Fruit fly (Drosophila melanogaster) whole organism, embryonic: ENCODE measurements around the gene CG12948.
A peak's percentile ranks its signal among the peaks of the same experiment; 100 is the strongest.

Experiments
- Bgb ChIP-seq: fragments of 200-800 bp; sonication (Bioruptor generic); IDR thresholded peaks from 2 replicates; pipeline ENCODE4 v1.3.6; 2022; ENCODE audit warnings: missing biosample characterization, missing genetic modification characterization; ENCODE audit not compliant: partially characterized antibody
- Blimp-1 ChIP-seq: fragments of 200-800 bp; sonication (Bioruptor generic); optimal IDR thresholded peaks from 3 replicates; lab custom pipeline; 2018; ENCODE audit warnings: missing biosample characterization, missing genetic modification characterization, mild to moderate bottlenecking, moderate library complexity, missing genetic modification reagents
- CG10462 ChIP-seq: fragments of 200-800 bp; sonication (Bioruptor generic); optimal IDR thresholded peaks from 2 replicates; lab custom pipeline; 2016; ENCODE audit warnings: missing biosample characterization, missing genetic modification characterization
- CG12219 ChIP-seq: fragments of 200-800 bp; sonication (Bioruptor generic); optimal IDR thresholded peaks from 3 replicates; lab custom pipeline; 2018; ENCODE audit warnings: missing biosample characterization, mild to moderate bottlenecking, missing genetic modification characterization
- CG12769 ChIP-seq: fragments of 200-800 bp; sonication (Bioruptor generic); optimal IDR thresholded peaks from 2 replicates; lab custom pipeline; 2019; ENCODE audit warnings: missing biosample characterization, mild to moderate bottlenecking, missing genetic modification characterization, moderate library complexity
- CG1529 ChIP-seq: fragments of 200-800 bp; sonication (Bioruptor generic); optimal IDR thresholded peaks from 3 replicates; lab custom pipeline; 2018; ENCODE audit warnings: missing biosample characterization, missing genetic modification characterization
- CG1603 ChIP-seq: fragments of 200-800 bp; sonication (Bioruptor generic); optimal IDR thresholded peaks from 2 replicates; lab custom pipeline; 2019; ENCODE audit warnings: missing biosample characterization, mild to moderate bottlenecking, missing genetic modification characterization, moderate library complexity
- CG17186 ChIP-seq: fragments of 200-800 bp; sonication (Bioruptor generic); optimal IDR thresholded peaks from 3 replicates; lab custom pipeline; 2017; ENCODE audit warnings: missing biosample characterization, missing genetic modification reagents, missing genetic modification characterization
- CG17359 ChIP-seq: fragments of 200-800 bp; sonication (Bioruptor generic); optimal IDR thresholded peaks from 3 replicates; lab custom pipeline; 2018; ENCODE audit warnings: missing biosample characterization, mild to moderate bottlenecking, missing genetic modification characterization, moderate library complexity
- CG17568 ChIP-seq: fragments of 200-800 bp; sonication (Bioruptor generic); optimal IDR thresholded peaks from 2 replicates; lab custom pipeline; 2018; ENCODE audit warnings: missing biosample characterization, mild to moderate bottlenecking, missing genetic modification characterization, moderate library complexity
- CG18476 ChIP-seq: fragments of 200-800 bp; sonication (Bioruptor generic); optimal IDR thresholded peaks from 2 replicates; lab custom pipeline; 2016; ENCODE audit warnings: missing biosample characterization, mild to moderate bottlenecking, missing genetic modification characterization
- CG18599 ChIP-seq: fragments of 200-800 bp; sonication (Bioruptor generic); optimal IDR thresholded peaks from 3 replicates; lab custom pipeline; 2017; ENCODE audit warnings: missing biosample characterization, missing genetic modification characterization, mild to moderate bottlenecking, moderate library complexity, missing genetic modification reagents
- CG18619 ChIP-seq: fragments of 200-800 bp; sonication (Bioruptor generic); optimal IDR thresholded peaks from 3 replicates; lab custom pipeline; 2017; ENCODE audit warnings: missing biosample characterization, mild to moderate bottlenecking, missing genetic modification characterization
- CG31388 ChIP-seq: fragments of 200-800 bp; sonication (Bioruptor generic); optimal IDR thresholded peaks from 2 replicates; lab custom pipeline; 2016; ENCODE audit warnings: missing biosample characterization, missing genetic modification characterization
- CG3838 ChIP-seq: fragments of 200-800 bp; sonication (Bioruptor generic); optimal IDR thresholded peaks from 3 replicates; lab custom pipeline; 2016; ENCODE audit warnings: missing biosample characterization, missing genetic modification characterization
- CG4360 ChIP-seq: fragments of 200-800 bp; sonication (Bioruptor generic); IDR thresholded peaks from 2 replicates; pipeline ENCODE4 v1.3.6; 2022; ENCODE audit warnings: missing biosample characterization, missing genetic modification characterization
- CG4854 ChIP-seq: fragments of 200-800 bp; sonication (Bioruptor generic); optimal IDR thresholded peaks from 2 replicates; lab custom pipeline; 2016; ENCODE audit warnings: missing biosample characterization, missing genetic modification characterization, inconsistent platforms
- CG7963 ChIP-seq: fragments of 200-800 bp; sonication (Bioruptor generic); IDR thresholded peaks from 3 replicates; pipeline ENCODE4 v1.3.6; 2022; ENCODE audit warnings: missing biosample characterization, missing genetic modification characterization; ENCODE audit not compliant: partially characterized antibody
- CG8290 ChIP-seq, 3 experiments: fragments of 200-800 bp; sonication (Bioruptor generic); optimal IDR thresholded peaks; 2 replicates each; lab custom pipeline; 2016 to 2019; ENCODE audit warnings: missing biosample characterization in 3 of 3, missing genetic modification characterization in 3 of 3, mild to moderate bottlenecking in 2 of 3, moderate library complexity in 1 of 3
- CG8478 ChIP-seq: fragments of >200 bp; optimal IDR thresholded peaks from 2 replicates; lab custom pipeline; 2018
- CG9932 ChIP-seq: fragments of 200-800 bp; sonication (Bioruptor generic); IDR thresholded peaks from 2 replicates; pipeline ENCODE4 v1.3.6; 2022; ENCODE audit warnings: missing biosample characterization, missing genetic modification characterization
- Dad ChIP-seq: fragments of 200-800 bp; sonication (Bioruptor generic); optimal IDR thresholded peaks from 3 replicates; lab custom pipeline; 2016; ENCODE audit warnings: missing biosample characterization, missing genetic modification characterization
- Dip3 ChIP-seq: fragments of 200-800 bp; sonication (Bioruptor generic); optimal IDR thresholded peaks from 3 replicates; lab custom pipeline; 2016; ENCODE audit warnings: missing biosample characterization, missing genetic modification characterization
- HLHmδ ChIP-seq: fragments of 200-800 bp; sonication (Bioruptor generic); optimal IDR thresholded peaks from 2 replicates; lab custom pipeline; 2018; ENCODE audit warnings: missing biosample characterization, mild to moderate bottlenecking, missing genetic modification characterization, moderate library complexity
- HmgZ ChIP-seq: fragments of 200-800 bp; sonication (Bioruptor generic); optimal IDR thresholded peaks from 2 replicates; lab custom pipeline; 2018; ENCODE audit warnings: missing biosample characterization, mild to moderate bottlenecking, missing genetic modification characterization
- Hsf ChIP-seq: fragments of 200-800 bp; sonication (Bioruptor generic); optimal IDR thresholded peaks from 3 replicates; lab custom pipeline; 2016; ENCODE audit warnings: missing biosample characterization, missing genetic modification characterization
- Pdp1 ChIP-seq, 2 experiments: fragments of 200-800 bp; sonication (Bioruptor generic); optimal IDR thresholded peaks; 3 replicates each; lab custom pipeline; 2016; ENCODE audit warnings: missing biosample characterization in 2 of 2, missing genetic modification characterization in 2 of 2, mild to moderate bottlenecking in 1 of 2, moderate library complexity in 1 of 2
- Trl ChIP-seq, 3 experiments: fragments of >200 bp in 2 of 3; fragments of 200-800 bp in 1 of 3; sonication (Bioruptor generic) in 1 of 3; optimal IDR thresholded peaks; 2 replicates in 1 of 3; 3 replicates in 2 of 3; lab custom pipeline; 2016 to 2017; ENCODE audit warnings: missing biosample characterization in 1 of 3, missing genetic modification characterization in 1 of 3
- abd-A ChIP-seq: fragments of 200-800 bp; sonication (Bioruptor generic); optimal IDR thresholded peaks from 3 replicates; lab custom pipeline; 2019; ENCODE audit warnings: missing biosample characterization, mild to moderate bottlenecking, missing genetic modification characterization, moderate library complexity
- bigmax ChIP-seq: fragments of 200-800 bp; sonication (Bioruptor generic); optimal IDR thresholded peaks from 2 replicates; lab custom pipeline; 2018; ENCODE audit warnings: missing biosample characterization, mild to moderate bottlenecking, missing genetic modification characterization
- chn ChIP-seq: fragments of 200-800 bp; sonication (Bioruptor generic); optimal IDR thresholded peaks from 2 replicates; lab custom pipeline; 2016; ENCODE audit warnings: missing biosample characterization, missing genetic modification characterization
- da ChIP-seq: fragments of 200-800 bp; sonication (Bioruptor generic); optimal IDR thresholded peaks from 2 replicates; lab custom pipeline; 2016; ENCODE audit warnings: missing biosample characterization, missing genetic modification characterization
- dm ChIP-seq: fragments of 200-800 bp; sonication (Bioruptor generic); optimal IDR thresholded peaks from 3 replicates; lab custom pipeline; 2016; ENCODE audit warnings: missing biosample characterization, missing genetic modification characterization
- ems ChIP-seq: fragments of 200-800 bp; sonication (Bioruptor generic); optimal IDR thresholded peaks from 3 replicates; lab custom pipeline; 2016; ENCODE audit warnings: missing biosample characterization, missing genetic modification characterization
- gfzf ChIP-seq: fragments of 200-800 bp; sonication (Bioruptor generic); optimal IDR thresholded peaks from 2 replicates; lab custom pipeline; 2016; ENCODE audit warnings: missing biosample characterization, mild to moderate bottlenecking, missing genetic modification characterization, moderate library complexity
- grn ChIP-seq: fragments of 200-800 bp; sonication (Bioruptor generic); optimal IDR thresholded peaks from 3 replicates; lab custom pipeline; 2017; ENCODE audit warnings: missing biosample characterization, missing genetic modification characterization
- hkb ChIP-seq, 2 experiments: fragments of 200-800 bp in 1 of 2; fragments of >200 bp in 1 of 2; sonication (Bioruptor generic) in 1 of 2; IDR thresholded peaks in 1 of 2; optimal IDR thresholded peaks in 1 of 2; 2 replicates each; pipeline versions ENCODE4 v1.3.6 to Lab custom; 2017 to 2022; ENCODE audit warnings: missing biosample characterization in 1 of 2, missing genetic modification characterization in 1 of 2
- lmd ChIP-seq: fragments of 200-800 bp; sonication (Bioruptor generic); IDR thresholded peaks from 2 replicates; pipeline ENCODE4 v1.3.6; 2022; ENCODE audit warnings: missing biosample characterization, missing genetic modification characterization
- mld ChIP-seq: fragments of 200-800 bp; sonication (Bioruptor generic); IDR thresholded peaks from 3 replicates; pipeline ENCODE4 v1.3.6; 2022; ENCODE audit warnings: missing biosample characterization, missing genetic modification characterization; ENCODE audit not compliant: partially characterized antibody
- prd ChIP-seq, 3 experiments: fragments of >200 bp in 2 of 3; fragments of 200-800 bp in 1 of 3; sonication (Bioruptor generic) in 1 of 3; optimal IDR thresholded peaks in 2 of 3; IDR thresholded peaks in 1 of 3; 2 replicates in 2 of 3; 3 replicates in 1 of 3; pipeline versions ENCODE4 v1.3.6 to Lab custom; 2017 to 2022; ENCODE audit warnings: missing biosample characterization in 1 of 3, missing genetic modification characterization in 1 of 3
- rib ChIP-seq: fragments of 200-800 bp; sonication (Bioruptor generic); IDR thresholded peaks from 2 replicates; pipeline ENCODE4 v1.3.6; 2022; ENCODE audit warnings: missing biosample characterization, missing genetic modification characterization
- sd ChIP-seq: fragments of 200-800 bp; sonication (Bioruptor generic); optimal IDR thresholded peaks from 3 replicates; lab custom pipeline; 2018; ENCODE audit warnings: missing biosample characterization, mild to moderate bottlenecking, missing genetic modification characterization, moderate library complexity
- seq ChIP-seq: fragments of 200-800 bp; sonication (Bioruptor generic); IDR thresholded peaks from 2 replicates; pipeline ENCODE4 v1.3.6; 2022; ENCODE audit warnings: missing biosample characterization, missing genetic modification characterization
- so ChIP-seq: fragments of 200-800 bp; sonication (Bioruptor generic); IDR thresholded peaks from 3 replicates; pipeline ENCODE4 v1.3.6; 2022; ENCODE audit warnings: missing biosample characterization, missing genetic modification characterization
- stwl ChIP-seq: fragments of 200-800 bp; sonication (Bioruptor generic); optimal IDR thresholded peaks from 3 replicates; lab custom pipeline; 2018; ENCODE audit warnings: missing biosample characterization, mild to moderate bottlenecking, missing genetic modification characterization, moderate library complexity
- tin ChIP-seq: fragments of 200-800 bp; sonication (Bioruptor generic); optimal IDR thresholded peaks from 3 replicates; lab custom pipeline; 2016; ENCODE audit warnings: missing biosample characterization, missing genetic modification characterization
- wor ChIP-seq: fragments of 200-800 bp; sonication (Bioruptor generic); IDR thresholded peaks from 2 replicates; pipeline ENCODE4 v1.3.6; 2022; ENCODE audit warnings: missing biosample characterization, missing genetic modification characterization

The CG12948 gene

DNA sequence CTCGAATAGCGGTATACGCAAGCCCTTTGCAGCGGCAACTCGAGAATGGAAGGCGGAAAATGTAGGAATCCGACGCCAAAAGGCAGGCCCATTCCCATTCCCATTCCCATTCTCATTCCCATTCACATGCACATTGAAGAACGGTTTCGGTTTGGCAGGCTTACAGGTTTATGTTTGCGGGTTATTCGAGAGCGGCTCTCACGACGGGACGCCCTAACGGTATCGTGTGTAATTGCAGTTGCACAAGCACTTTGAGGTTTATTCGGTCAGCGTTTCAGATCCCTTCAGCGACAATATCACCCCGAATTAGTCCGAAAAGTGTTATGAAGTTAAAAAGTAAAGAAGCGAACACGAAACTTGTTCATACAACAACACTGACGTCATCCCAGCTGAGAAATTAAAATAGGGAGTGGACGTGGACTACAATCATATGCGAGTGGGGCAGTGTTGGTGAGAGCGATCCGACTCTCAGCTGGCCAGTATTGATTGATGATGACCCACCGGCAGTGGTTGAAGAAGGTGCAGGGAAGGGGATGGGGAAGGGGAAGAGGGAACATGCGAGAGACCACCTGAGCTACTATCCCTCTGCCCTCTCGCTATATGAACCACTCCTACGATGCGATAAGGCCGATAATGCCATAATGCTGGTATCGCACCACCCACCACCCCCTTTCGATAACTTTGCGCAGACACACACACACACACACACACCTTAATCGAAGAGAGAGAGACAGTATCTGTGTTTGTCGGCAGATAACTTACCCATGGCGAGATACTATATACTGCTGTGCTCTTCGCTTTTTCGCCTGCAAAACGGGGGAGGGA is 43.1 kb downstream of the CG12948 start (continued):
- TF ChIP-seq chn (GFP tag; lab: Kevin White, UChicago), result peak; percentile 56
- TF ChIP-seq CG8290 (GFP tag; optimal IDR thresholded peaks at IDR 0.05; lab: Kevin White, UChicago), result no peak
- TF ChIP-seq CG8290 (tag; optimal IDR thresholded peaks at IDR 0.05; lab: Kevin White, UChicago), result peak in 1 of 2 experiments; percentile 62
- TF ChIP-seq sd, result peak; percentile 40
- peak; percentile 1 for TF ChIP-seq stwl
- no peak for TF ChIP-seq dm
- TF ChIP-seq abd-A (tag; lab: Kevin White, UChicago), result peak; percentile 89
- no peak for TF ChIP-seq CG17359 (tag; lab: Kevin White, UChicago)
- TF ChIP-seq CG18619 (GFP tag; lab: Kevin White, UChicago), result peak; percentile 15
- no peak for TF ChIP-seq Dad
- no peak for TF ChIP-seq CG4360 (GFP tag; lab: Robert Waterston, UW)
- TF ChIP-seq CG7963 (GFP tag; lab: Robert Waterston, UW), result no peak
- TF ChIP-seq Dip3, result no peak
- TF ChIP-seq Trl (optimal IDR thresholded peaks at IDR 0.05; lab: Kevin White, UChicago), result peak; percentile 69 to 90
- TF ChIP-seq Trl (GFP tag; optimal IDR thresholded peaks at IDR 0.05; lab: Kevin White, UChicago), result no peak
- no peak for TF ChIP-seq HLHmδ (GFP tag; lab: Kevin White, UChicago)
- TF ChIP-seq CG12219 (GFP tag; lab: Kevin White, UChicago), result no peak
- peak; percentile 81 for TF ChIP-seq CG8478
- TF ChIP-seq wor (GFP tag; lab: Robert Waterston, UW), result no peak
- TF ChIP-seq CG10462, result no peak
- TF ChIP-seq CG18599, result no peak
- peak; percentile 82 for TF ChIP-seq HmgZ (tag; lab: Kevin White, UChicago)
- no peak for TF ChIP-seq bigmax (GFP tag; lab: Kevin White, UChicago)
- no peak for TF ChIP-seq CG4854 (GFP tag; lab: Kevin White, UChicago)
- no peak for TF ChIP-seq CG9932 (GFP tag; lab: Robert Waterston, UW)
- no peak for TF ChIP-seq CG1529 (GFP tag; lab: Kevin White, UChicago)
- TF ChIP-seq tin (GFP tag; lab: Kevin White, UChicago), result no peak
- no peak for TF ChIP-seq ems
- peak in 1 of 2 experiments; percentile 82 for TF ChIP-seq Pdp1 (GFP tag; optimal IDR thresholded peaks at IDR 0.05; lab: Kevin White, UChicago)
- TF ChIP-seq CG17186 (GFP tag; lab: Kevin White, UChicago), result no peak

DNA sequence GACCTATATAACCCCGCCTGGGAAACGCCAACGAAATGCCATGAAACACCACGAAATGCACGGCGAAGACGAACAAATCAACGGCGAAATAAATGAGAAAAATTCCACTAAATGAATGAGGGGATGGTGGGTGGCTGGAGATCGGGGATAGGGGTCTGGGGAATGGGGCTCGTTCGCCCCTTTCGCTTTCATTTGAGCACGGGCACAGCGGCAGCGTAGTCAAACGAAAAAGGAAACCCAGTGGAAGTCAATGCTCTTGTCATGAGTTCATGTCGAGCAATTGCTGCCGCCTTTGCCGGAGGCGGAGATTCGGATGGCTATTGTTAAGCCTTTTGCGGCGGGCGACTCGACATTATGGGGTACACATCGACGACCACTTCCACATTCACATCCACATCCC is 44.3 kb downstream of the CG12948 start:
- TF ChIP-seq Blimp-1 (GFP tag; lab: Kevin White, UChicago) (peak; percentile 75), CG3838 (GFP tag; lab: Kevin White, UChicago) (no peak), so (GFP tag; lab: Robert Waterston, UW) (no peak), CG12769 (tag; lab: Kevin White, UChicago) (peak; percentile 9)

DNA sequence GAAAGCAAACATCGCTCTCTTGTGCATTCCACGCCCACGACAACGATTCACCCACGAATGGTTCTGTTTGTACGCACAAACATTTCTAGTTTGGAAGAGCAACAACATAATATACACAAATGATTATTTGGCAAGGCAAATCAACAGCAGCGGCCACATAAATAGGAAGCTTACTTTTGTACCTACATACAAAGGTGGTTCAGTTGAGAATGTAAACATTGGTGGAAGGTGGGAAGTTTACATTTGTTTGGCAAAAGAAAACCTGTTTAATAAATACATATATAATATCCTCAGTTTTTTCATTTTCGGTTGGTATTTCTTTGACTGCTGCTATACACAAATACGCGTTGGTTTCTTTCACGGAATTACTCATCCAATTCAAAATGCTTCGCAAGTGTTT is 45.0 kb downstream of the CG12948 start:
- TF ChIP-seq CG31388 (GFP tag; lab: Kevin White, UChicago) (peak; percentile 59), CG1603 (tag; lab: Kevin White, UChicago) (peak; percentile 89), rib (GFP tag; lab: Robert Waterston, UW) (no peak), seq (GFP tag; lab: Robert Waterston, UW) (no peak), Bgb (GFP tag; lab: Robert Waterston, UW) (no peak), hkb (optimal IDR thresholded peaks at IDR 0.05; lab: Kevin White, UChicago) (no peak), hkb (GFP tag; IDR thresholded peaks at IDR 0.05; lab: Robert Waterston, UW) (no peak), CG17568 (GFP tag; lab: Kevin White, UChicago) (peak; percentile 93), da (GFP tag; lab: Kevin White, UChicago) (no peak), gfzf (GFP tag; lab: Kevin White, UChicago) (no peak), CG18476 (GFP tag; lab: Kevin White, UChicago) (peak; percentile 85), prd (optimal IDR thresholded peaks at IDR 0.05; lab: Kevin White, UChicago) (no peak), prd (GFP tag; IDR thresholded peaks at IDR 0.05; lab: Robert Waterston, UW) (no peak), lmd (GFP tag; lab: Robert Waterston, UW) (no peak), mld (GFP tag; lab: Robert Waterston, UW) (no peak), grn (peak; percentile 50), Hsf (peak; percentile 89)
